Worm (Caenorhabditis elegans) whole organism, L2 larva: ENCODE measurements around the gene B0496.1.

Source experiments
- R02D3.7 ChIP-seq: fragments of 150-350 bp; optimal IDR thresholded peaks from 2 replicates; lab custom pipeline; 2014; ENCODE audit warnings: missing biosample characterization, missing genetic modification characterization
- ceh-82 ChIP-seq: fragments of 150-350 bp; optimal IDR thresholded peaks from 2 replicates; lab custom pipeline; 2014; ENCODE audit warnings: missing biosample characterization, missing genetic modification characterization
- dmd-4 ChIP-seq: sonication (generic microtip); optimal IDR thresholded peaks from 2 replicates; lab custom pipeline; 2017; ENCODE audit warnings: missing biosample characterization, missing genetic modification characterization
- egl-27 ChIP-seq: sonication (generic microtip); optimal IDR thresholded peaks from 3 replicates; lab custom pipeline; 2017; ENCODE audit warnings: missing biosample characterization, missing genetic modification reagents, missing genetic modification characterization
- elt-3 ChIP-seq: sonication (generic microtip); optimal IDR thresholded peaks from 2 replicates; lab custom pipeline; 2017; ENCODE audit warnings: missing biosample characterization, missing genetic modification characterization
- lin-39 ChIP-seq: fragments of 150-350 bp; optimal IDR thresholded peaks from 2 replicates; lab custom pipeline; 2014; ENCODE audit warnings: missing biosample characterization, missing genetic modification reagents, missing genetic modification characterization
- mdl-1 ChIP-seq, 2 experiments: fragments of 150-350 bp in 1 of 2; sonication (generic microtip) in 1 of 2; optimal IDR thresholded peaks; 2 replicates each; lab custom pipeline; 2017; ENCODE audit warnings: missing biosample characterization in 2 of 2, missing genetic modification characterization in 2 of 2
- nhr-11 ChIP-seq: fragments of 150-350 bp; optimal IDR thresholded peaks from 2 replicates; lab custom pipeline; 2014; ENCODE audit warnings: missing biosample characterization, missing genetic modification characterization
- nhr-12 ChIP-seq: fragments of 150-350 bp; optimal IDR thresholded peaks from 2 replicates; lab custom pipeline; 2014; ENCODE audit warnings: missing biosample characterization, missing genetic modification characterization
- nhr-77 ChIP-seq: fragments of 150-350 bp; optimal IDR thresholded peaks from 2 replicates; lab custom pipeline; 2014; ENCODE audit warnings: missing biosample characterization, missing genetic modification characterization
- skn-1 ChIP-seq: sonication (generic microtip); optimal IDR thresholded peaks from 2 replicates; lab custom pipeline; 2017; ENCODE audit warnings: missing biosample characterization, missing genetic modification characterization
- snpc-4 ChIP-seq: fragments of 150-350 bp; optimal IDR thresholded peaks from 2 replicates; lab custom pipeline; 2014; ENCODE audit warnings: missing biosample characterization, missing genetic modification characterization
- ztf-4 ChIP-seq: fragments of 150-350 bp; optimal IDR thresholded peaks from 2 replicates; lab custom pipeline; 2014; ENCODE audit warnings: missing biosample characterization, missing genetic modification characterization

ce11 chrIV:7478134-7478533 lies 32.0 kb downstream of the B0496.1 start, which contains the start of gene rod-1:
- TF ChIP-seq ceh-82 (tag; lab: Kevin White, UChicago) (no peak), ztf-4 (tag; lab: Kevin White, UChicago) (no peak), R02D3.7 (tag; lab: Kevin White, UChicago) (no peak), mdl-1 (tag; optimal IDR thresholded peaks at IDR 0.05; lab: Kevin White, UChicago) (no peak), egl-27 (tag; lab: Kevin White, UChicago) (no peak), lin-39 (tag; lab: Kevin White, UChicago) (no peak), dmd-4 (no peak), snpc-4 (tag; lab: Kevin White, UChicago) (no peak), nhr-11 (tag; lab: Kevin White, UChicago) (no peak), skn-1 (no peak), elt-3 (tag; lab: Kevin White, UChicago) (no peak), nhr-12 (tag; lab: Kevin White, UChicago) (no peak), nhr-77 (tag; lab: Kevin White, UChicago) (no peak)
